Worm (Caenorhabditis elegans) whole organism, L1 larva: ENCODE data around the gene R07B1.6.

Experiments used
- ama-1 ChIP-seq: fragments of 150-350 bp; optimal IDR thresholded peaks from 2 replicates; lab custom pipeline; 2014
- ceh-90 ChIP-seq: sonication (generic microtip); optimal IDR thresholded peaks from 2 replicates; lab custom pipeline; 2016; ENCODE audit warnings: missing genetic modification characterization, missing compliant biosample characterization
- ces-1 ChIP-seq: fragments of 150-350 bp; optimal IDR thresholded peaks from 2 replicates; lab custom pipeline; 2014; ENCODE audit warnings: missing biosample characterization, missing genetic modification reagents, missing genetic modification characterization
- efl-1 ChIP-seq, 4 experiments: fragments of 150-350 bp; optimal IDR thresholded peaks in 3 of 4; peaks in 1 of 4; 1 replicate in 1 of 4; 2 replicates in 3 of 4; lab custom pipeline; 2014; ENCODE audit warnings: missing biosample characterization in 2 of 4, missing genetic modification characterization in 2 of 4, missing genetic modification reagents in 2 of 4
- efl-3 ChIP-seq: fragments of 200-800 bp; sonication (Bioruptor generic); optimal IDR thresholded peaks from 2 replicates; lab custom pipeline; 2018; ENCODE audit warnings: mild to moderate bottlenecking, missing genetic modification characterization, missing compliant biosample characterization
- elt-2 ChIP-seq: sonication (generic microtip); optimal IDR thresholded peaks from 2 replicates; lab custom pipeline; 2016; ENCODE audit warnings: missing genetic modification characterization, mild to moderate bottlenecking, inconsistent platforms, missing compliant biosample characterization, missing genetic modification reagents
- elt-3 ChIP-seq, 6 experiments: fragments of 150-350 bp in 1 of 6; sonication (generic microtip); optimal IDR thresholded peaks; 2 replicates each; lab custom pipeline; 2017 to 2018; ENCODE audit warnings: missing biosample characterization in 6 of 6, missing genetic modification characterization in 6 of 6, inconsistent platforms in 1 of 6
- ets-5 ChIP-seq: fragments of 200-800 bp; sonication (Bioruptor generic); IDR thresholded peaks from 2 replicates; pipeline ENCODE4 v1.3.6; 2022; ENCODE audit warnings: missing genetic modification characterization, missing compliant biosample characterization
- lin-13 ChIP-seq: fragments of 150-350 bp; optimal IDR thresholded peaks from 2 replicates; lab custom pipeline; 2014; ENCODE audit warnings: missing biosample characterization, missing genetic modification reagents, missing genetic modification characterization
- nhr-85 ChIP-seq: sonication (generic microtip); peaks from one replicate; lab custom pipeline; 2016; ENCODE audit warnings: missing genetic modification characterization, inconsistent platforms, missing compliant biosample characterization
- unc-62 ChIP-seq: fragments of 150-350 bp; optimal IDR thresholded peaks from 2 replicates; lab custom pipeline; 2014; ENCODE audit warnings: missing biosample characterization, missing genetic modification reagents, missing genetic modification characterization

DNA sequence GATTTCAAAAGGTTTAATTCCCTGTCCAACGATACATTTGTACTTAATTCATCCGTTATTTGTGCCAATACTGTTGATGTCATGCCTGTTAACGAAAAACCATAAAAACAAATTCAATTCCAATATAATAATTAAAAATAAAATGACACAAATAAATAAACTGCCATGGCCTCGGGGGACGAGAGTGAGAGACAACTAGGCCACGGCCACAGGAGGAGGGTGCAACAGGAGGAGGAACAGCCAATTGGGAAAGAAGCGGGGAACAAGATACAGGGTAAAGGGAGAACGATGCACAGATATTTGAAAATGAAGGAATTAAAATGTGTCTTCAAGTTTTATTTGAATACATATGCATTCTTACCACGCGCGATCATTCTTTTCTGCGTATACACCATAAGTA, 50.9 kb downstream of the R07B1.6 start, which contains the start of gene F21G4.6:
- TF ChIP-seq nhr-85 (tag; lab: Kevin White, UChicago) (no peak), efl-1 (optimal IDR thresholded peaks at IDR 0.05; lab: Kevin White, UChicago) (no peak), efl-1 (GFP tag; optimal IDR thresholded peaks at IDR 0.05 in 1 of 2; lab: Kevin White, UChicago) (no peak), unc-62 (GFP tag; lab: Kevin White, UChicago) (no peak), lin-13 (GFP tag; lab: Kevin White, UChicago) (no peak), elt-2 (tag; lab: Kevin White, UChicago) (no peak), ceh-90 (tag; lab: Kevin White, UChicago) (no peak), efl-3 (GFP tag; lab: Kevin White, UChicago) (no peak), elt-3 (tag; optimal IDR thresholded peaks at IDR 0.05; lab: Kevin White, UChicago) (no peak), ama-1 (lab: Kevin White, UChicago) (no peak), ces-1 (GFP tag; lab: Kevin White, UChicago) (no peak), ets-5 (no peak)
